Worm (Caenorhabditis elegans): Measurements from ENCODE around the gene tyr-6.

Gene tyr-6

ce11 chrIV:6531450-6531849 is 51.1 kb downstream of the tyr-6 start, which contains the start of gene C01G5.4:
C01G5.4 (plus strand) TSS chrIV:6531750.
- TF ChIP-seq eyg-1 (tag; optimal IDR thresholded peaks at IDR 0.05) (no peak), elt-4 (tag; optimal IDR thresholded peaks at IDR 0.05) (no peak), pha-4 (tag; optimal IDR thresholded peaks at IDR 0.05) (no peak), dve-1 (tag; optimal IDR thresholded peaks at IDR 0.05) (no peak), fkh-10 (GFP tag; optimal IDR thresholded peaks at IDR 0.05) (no peak), nfya-1 (tag; optimal IDR thresholded peaks at IDR 0.05) (no peak), mec-3 (tag; optimal IDR thresholded peaks at IDR 0.05; ENCODE audit: borderline replicate concordance) (no peak), syd-9 (tag; optimal IDR thresholded peaks at IDR 0.05) (no peak), ceh-18 (tag; optimal IDR thresholded peaks at IDR 0.05) (no peak), nhr-232 (tag; optimal IDR thresholded peaks at IDR 0.05) (no peak), hlh-6 (tag; optimal IDR thresholded peaks at IDR 0.05) (no peak), Y22D7AL.16 (tag; optimal IDR thresholded peaks at IDR 0.05) (no peak), ceh-31 (tag; optimal IDR thresholded peaks at IDR 0.05) (no peak), zip-5 (tag; optimal IDR thresholded peaks at IDR 0.05) (no peak), tbx-7 (tag; optimal IDR thresholded peaks at IDR 0.05) (no peak), ceh-19 (GFP tag; optimal IDR thresholded peaks at IDR 0.05) (no peak)

ce11 chrIV:6535908-6536307 is 55.6 kb downstream of the tyr-6 start, which contains the start of gene C01G5.3:
C01G5.3 (plus strand) TSS chrIV:6536208.
- no peak for TF ChIP-seq ceh-18 (tag; optimal IDR thresholded peaks at IDR 0.05)
- no peak for TF ChIP-seq fax-1 (tag; optimal IDR thresholded peaks at IDR 0.05)
- no peak for TF ChIP-seq rnt-1 (tag; optimal IDR thresholded peaks at IDR 0.05)
- TF ChIP-seq K02D7.2 (tag; optimal IDR thresholded peaks at IDR 0.05): no peak
- no peak for TF ChIP-seq pqm-1 (tag; optimal IDR thresholded peaks at IDR 0.05)
- TF ChIP-seq madf-2 (tag; optimal IDR thresholded peaks at IDR 0.05): no peak
- no peak for TF ChIP-seq zip-5 (tag; optimal IDR thresholded peaks at IDR 0.05)
- no peak for TF ChIP-seq odd-2 (tag; optimal IDR thresholded peaks at IDR 0.05)
- TF ChIP-seq ceh-2 (tag; optimal IDR thresholded peaks at IDR 0.05): no peak
- no peak for TF ChIP-seq ets-4 (tag; optimal IDR thresholded peaks at IDR 0.05)
- TF ChIP-seq eyg-1 (tag; optimal IDR thresholded peaks at IDR 0.05): no peak
- no peak for TF ChIP-seq hlh-6 (tag; optimal IDR thresholded peaks at IDR 0.05)
- no peak for TF ChIP-seq C08G9.2 (tag; optimal IDR thresholded peaks at IDR 0.05)
- TF ChIP-seq T23F11.4 (GFP tag; optimal IDR thresholded peaks at IDR 0.05): no peak
- no peak for TF ChIP-seq dve-1 (tag; optimal IDR thresholded peaks at IDR 0.05)
- no peak for TF ChIP-seq sox-4 (tag; optimal IDR thresholded peaks at IDR 0.05)
- TF ChIP-seq ceh-19 (GFP tag; optimal IDR thresholded peaks at IDR 0.05): no peak
- TF ChIP-seq elt-2 (tag; optimal IDR thresholded peaks at IDR 0.05): no peak
